Worm (Caenorhabditis elegans): ENCODE measurements around the gene H08M01.1.

ce11 chrIV:13883922-13884321 lies 47.7 kb upstream of the H08M01.1 start:
- TF ChIP-seq nhr-77 (tag; optimal IDR thresholded peaks at IDR 0.05) (no peak), lin-13 (GFP tag; optimal IDR thresholded peaks at IDR 0.05) (no peak), mdl-1 (tag; optimal IDR thresholded peaks at IDR 0.05) (no peak), nhr-12 (tag; optimal IDR thresholded peaks at IDR 0.05) (no peak), pag-3 (tag; optimal IDR thresholded peaks at IDR 0.05; ENCODE audit: borderline replicate concordance, insufficient read depth) (no peak), lin-39 (tag; optimal IDR thresholded peaks at IDR 0.05) (no peak), sox-4 (tag; optimal IDR thresholded peaks at IDR 0.05) (no peak), aly-2 (tag; optimal IDR thresholded peaks at IDR 0.05) (no peak), fos-1 (tag; optimal IDR thresholded peaks at IDR 0.05) (no peak), fkh-10 (GFP tag; optimal IDR thresholded peaks at IDR 0.05) (no peak)

Data from whole organism, L1 larva.